Worm (Caenorhabditis elegans) whole organism, L1 larva: ENCODE data around the gene F36H5.12.
A peak's percentile ranks its signal among the peaks of the same experiment; 100 is the strongest.

Experiments used
- C16A3.4 ChIP-seq: fragments of 150-350 bp; optimal IDR thresholded peaks from 2 replicates; lab custom pipeline; 2014; ENCODE audit warnings: missing biosample characterization, missing genetic modification characterization
- aha-1 ChIP-seq: fragments of 150-350 bp; optimal IDR thresholded peaks from 2 replicates; lab custom pipeline; 2014; ENCODE audit warnings: missing biosample characterization, missing genetic modification characterization
- aly-2 ChIP-seq: fragments of 150-350 bp; optimal IDR thresholded peaks from 2 replicates; lab custom pipeline; 2014; ENCODE audit warnings: missing biosample characterization, missing genetic modification characterization
- ceh-82 ChIP-seq, 3 experiments: fragments of 150-350 bp in 1 of 3; sonication (generic microtip) in 2 of 3; optimal IDR thresholded peaks; 2 replicates each; lab custom pipeline; 2014 to 2017; ENCODE audit warnings: missing biosample characterization in 3 of 3, missing genetic modification characterization in 3 of 3
- ceh-90 ChIP-seq: sonication (generic microtip); optimal IDR thresholded peaks from 2 replicates; lab custom pipeline; 2016; ENCODE audit warnings: missing genetic modification characterization, missing compliant biosample characterization
- dsc-1 ChIP-seq: sonication (generic microtip); optimal IDR thresholded peaks from 2 replicates; lab custom pipeline; 2016; ENCODE audit warnings: mild to moderate bottlenecking, missing genetic modification characterization, missing compliant biosample characterization
- efl-1 ChIP-seq, 4 experiments: fragments of 150-350 bp; optimal IDR thresholded peaks in 3 of 4; peaks in 1 of 4; 1 replicate in 1 of 4; 2 replicates in 3 of 4; lab custom pipeline; 2014; ENCODE audit warnings: missing biosample characterization in 2 of 4, missing genetic modification characterization in 2 of 4, missing genetic modification reagents in 2 of 4
- elt-3 ChIP-seq, 6 experiments: fragments of 150-350 bp in 1 of 6; sonication (generic microtip); optimal IDR thresholded peaks; 2 replicates each; lab custom pipeline; 2017 to 2018; ENCODE audit warnings: missing biosample characterization in 6 of 6, missing genetic modification characterization in 6 of 6, inconsistent platforms in 1 of 6
- ets-5 ChIP-seq: fragments of 200-800 bp; sonication (Bioruptor generic); IDR thresholded peaks from 2 replicates; pipeline ENCODE4 v1.3.6; 2022; ENCODE audit warnings: missing genetic modification characterization, missing compliant biosample characterization
- fkh-8 ChIP-seq: sonication (generic microtip); optimal IDR thresholded peaks from 2 replicates; lab custom pipeline; 2016; ENCODE audit warnings: mild to moderate bottlenecking, missing genetic modification characterization, missing compliant biosample characterization
- hlh-17 ChIP-seq: fragments of 200-800 bp; sonication (Bioruptor generic); optimal IDR thresholded peaks from 2 replicates; lab custom pipeline; 2018; ENCODE audit warnings: missing genetic modification characterization, mild to moderate bottlenecking, missing compliant biosample characterization, moderate library complexity, borderline replicate concordance
- isw-1 ChIP-seq: fragments of 200-800 bp; sonication (Bioruptor generic); IDR thresholded peaks from 2 replicates; pipeline ENCODE4 v1.3.6; 2022; ENCODE audit warnings: missing genetic modification characterization, missing compliant biosample characterization
- lin-14 ChIP-seq: fragments of 200-800 bp; sonication (Bioruptor generic); optimal IDR thresholded peaks from 2 replicates; lab custom pipeline; 2018; ENCODE audit warnings: mild to moderate bottlenecking, missing genetic modification characterization, moderate library complexity, missing compliant biosample characterization
- lin-15B ChIP-seq: fragments of 150-350 bp; sonication (generic microtip); optimal IDR thresholded peaks from 3 replicates; lab custom pipeline; 2014; ENCODE audit warnings: missing biosample characterization, missing genetic modification characterization
- lsy-2 ChIP-seq, 2 experiments: fragments of 150-350 bp; optimal IDR thresholded peaks; 2 replicates each; lab custom pipeline; 2014; ENCODE audit warnings: missing biosample characterization in 2 of 2, missing genetic modification characterization in 2 of 2
- mef-2 ChIP-seq: fragments of 150-350 bp; optimal IDR thresholded peaks from 2 replicates; lab custom pipeline; 2014; ENCODE audit warnings: missing biosample characterization, missing genetic modification characterization
- mep-1 ChIP-seq: fragments of 150-350 bp; optimal IDR thresholded peaks from 2 replicates; lab custom pipeline; 2014; ENCODE audit warnings: missing biosample characterization, missing genetic modification characterization
- nhr-237 ChIP-seq: fragments of 150-350 bp; optimal IDR thresholded peaks from 2 replicates; lab custom pipeline; 2014; ENCODE audit warnings: missing biosample characterization, missing genetic modification characterization
- nhr-85 ChIP-seq: sonication (generic microtip); peaks from one replicate; lab custom pipeline; 2016; ENCODE audit warnings: missing genetic modification characterization, inconsistent platforms, missing compliant biosample characterization
- pax-3 ChIP-seq: fragments of 200-800 bp; sonication (Bioruptor generic); optimal IDR thresholded peaks from 2 replicates; lab custom pipeline; 2018; ENCODE audit warnings: mild to moderate bottlenecking, missing genetic modification characterization, moderate library complexity, missing compliant biosample characterization
- skn-1 ChIP-seq: fragments of 150-350 bp; optimal IDR thresholded peaks from 2 replicates; lab custom pipeline; 2014; ENCODE audit warnings: missing biosample characterization, missing genetic modification characterization
- snu-23 ChIP-seq: sonication (generic microtip); optimal IDR thresholded peaks from 2 replicates; lab custom pipeline; 2016; ENCODE audit warnings: missing genetic modification characterization, missing compliant biosample characterization
- sptf-1 ChIP-seq: fragments of 150-350 bp; optimal IDR thresholded peaks from 2 replicates; lab custom pipeline; 2014; ENCODE audit warnings: missing biosample characterization, missing genetic modification characterization
- swsn-7 ChIP-seq: sonication (generic microtip); optimal IDR thresholded peaks from 2 replicates; lab custom pipeline; 2016; ENCODE audit warnings: missing genetic modification characterization, missing compliant biosample characterization
- tlp-1 ChIP-seq: fragments of 150-350 bp; optimal IDR thresholded peaks from 2 replicates; lab custom pipeline; 2014; ENCODE audit warnings: missing biosample characterization, missing genetic modification characterization
- unc-130 ChIP-seq: fragments of 150-350 bp; optimal IDR thresholded peaks from 2 replicates; lab custom pipeline; 2017; ENCODE audit warnings: missing biosample characterization, missing genetic modification characterization, inconsistent platforms
- unc-30 ChIP-seq: sonication (generic microtip); optimal IDR thresholded peaks from 2 replicates; lab custom pipeline; 2017; ENCODE audit warnings: missing biosample characterization, missing genetic modification characterization
- unc-62 ChIP-seq: fragments of 150-350 bp; optimal IDR thresholded peaks from 2 replicates; lab custom pipeline; 2014; ENCODE audit warnings: missing biosample characterization, missing genetic modification reagents, missing genetic modification characterization
- unc-98 ChIP-seq: fragments of 200-800 bp; sonication (Bioruptor generic); IDR thresholded peaks from 2 replicates; pipeline ENCODE4 v1.3.6; 2022; ENCODE audit warnings: missing genetic modification characterization, missing compliant biosample characterization
- vab-15 ChIP-seq: sonication (generic microtip); optimal IDR thresholded peaks from 2 replicates; lab custom pipeline; 2017; ENCODE audit warnings: missing genotype, mild to moderate bottlenecking, missing genetic modification characterization, missing compliant biosample characterization
- ztf-11 ChIP-seq, 2 experiments: sonication (generic microtip); optimal IDR thresholded peaks; 2 replicates each; lab custom pipeline; 2016 to 2017; ENCODE audit warnings: missing genetic modification characterization in 2 of 2, missing biosample characterization in 1 of 2, missing compliant biosample characterization in 1 of 2

The F36H5.12 gene

DNA sequence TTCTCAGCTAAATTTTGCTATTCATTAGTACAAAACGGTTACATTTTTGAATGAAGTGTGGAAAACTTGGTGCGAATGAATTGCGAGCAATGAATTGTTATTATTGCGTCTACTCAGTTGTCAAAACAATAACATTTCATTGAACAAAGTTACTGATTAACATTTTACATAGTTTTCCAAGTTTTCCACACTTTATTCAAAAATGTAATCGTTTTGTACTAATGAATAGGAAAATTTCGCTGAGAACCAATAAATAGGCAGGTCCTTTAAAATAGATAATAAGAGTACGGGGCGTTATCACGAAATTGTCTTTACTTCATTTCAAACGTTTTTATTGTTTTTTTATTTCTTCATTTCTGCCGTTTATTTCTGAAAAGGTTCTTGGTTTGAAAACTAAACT is 39.8 kb downstream of the F36H5.12 start, which contains the start of gene math-4:
TSS of gene math-4 (minus strand) at position 101 of the 400 bp plus-strand sequence.
- TF ChIP-seq efl-1 (optimal IDR thresholded peaks at IDR 0.05; lab: Kevin White, UChicago), result no peak
- TF ChIP-seq efl-1 (GFP tag; optimal IDR thresholded peaks at IDR 0.05 in 1 of 2; lab: Kevin White, UChicago), result peak in 1 of 2 experiments; percentile 84
- TF ChIP-seq unc-98 (GFP tag; lab: Robert Waterston, UW), result no peak

DNA sequence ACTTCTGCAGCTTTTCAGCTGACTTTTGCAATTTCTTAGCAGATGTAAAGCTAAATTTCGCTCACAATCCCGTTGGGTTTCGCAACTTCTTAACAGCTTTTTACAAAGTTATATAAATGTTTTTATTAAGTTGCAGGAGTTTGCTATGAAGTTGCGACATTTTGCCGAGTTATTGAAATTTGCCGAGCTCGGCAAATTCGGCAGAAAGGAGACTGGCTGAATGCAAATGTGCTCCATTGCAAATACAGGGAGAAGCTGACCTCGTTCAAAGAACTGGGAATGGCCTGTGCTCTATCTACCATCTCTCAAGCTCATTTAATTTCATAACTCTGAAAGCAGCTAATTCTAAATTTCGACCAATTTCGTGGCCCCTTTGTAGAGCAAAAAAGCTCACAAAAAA is 42.2 kb downstream of the F36H5.12 start, which contains the start of gene C08F1.11:
TSS of gene C08F1.11 (minus strand) at position 101 of the 400 bp plus-strand sequence.
- no peak for TF ChIP-seq lin-15B (tag; lab: Kevin White, UChicago)
- TF ChIP-seq ztf-11 (tag; optimal IDR thresholded peaks at IDR 0.05; lab: Kevin White, UChicago), result no peak
- no peak for TF ChIP-seq C16A3.4 (tag; lab: Kevin White, UChicago)
- TF ChIP-seq unc-98 (GFP tag; lab: Robert Waterston, UW), result no peak
- no peak for TF ChIP-seq nhr-237
- no peak for TF ChIP-seq tlp-1 (tag; lab: Kevin White, UChicago)

DNA sequence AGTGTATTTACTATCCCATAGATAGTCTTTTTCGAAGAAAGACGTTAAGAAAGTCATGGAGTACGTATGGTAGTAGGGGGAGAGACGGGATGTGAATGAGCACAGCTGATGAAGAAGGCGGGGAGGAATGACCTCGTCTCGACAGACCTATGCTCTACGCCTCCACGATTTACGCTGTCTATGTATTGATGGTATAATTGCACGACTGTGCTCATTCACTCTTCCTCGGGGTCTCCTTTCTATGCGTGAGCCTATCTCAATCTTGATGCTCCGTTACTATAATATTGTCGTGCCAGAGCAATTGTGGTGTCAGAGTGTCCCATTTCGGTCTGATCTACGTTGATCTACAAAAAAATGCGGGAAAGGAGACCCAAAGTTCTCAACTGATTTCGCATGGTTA is 43.6 kb downstream of the F36H5.12 start, which contains the start of gene C08F1.10:
TSS of gene C08F1.10 (minus strand) at position 101 of the 400 bp plus-strand sequence.
- TF ChIP-seq ceh-90 (tag; lab: Kevin White, UChicago), result no peak
- TF ChIP-seq unc-30 (tag; lab: Kevin White, UChicago), result no peak
- TF ChIP-seq tlp-1 (tag; lab: Kevin White, UChicago), result no peak
- TF ChIP-seq nhr-85, result no peak
- no peak for TF ChIP-seq ztf-11 (tag; optimal IDR thresholded peaks at IDR 0.05; lab: Kevin White, UChicago)
- TF ChIP-seq sptf-1 (tag; lab: Kevin White, UChicago), result no peak
- no peak for TF ChIP-seq ets-5 (GFP tag; lab: Robert Waterston, UW)
- TF ChIP-seq isw-1 (GFP tag; lab: Robert Waterston, UW), result no peak
- no peak for TF ChIP-seq mep-1
- TF ChIP-seq dsc-1 (tag; lab: Kevin White, UChicago), result no peak
- no peak for TF ChIP-seq snu-23 (GFP tag; lab: Kevin White, UChicago)
- TF ChIP-seq ceh-82 (tag; optimal IDR thresholded peaks at IDR 0.05; lab: Kevin White, UChicago), result no peak
- TF ChIP-seq pax-3 (tag; lab: Kevin White, UChicago), result no peak
- TF ChIP-seq swsn-7 (tag; lab: Kevin White, UChicago), result no peak
- no peak for TF ChIP-seq hlh-17
- TF ChIP-seq fkh-8 (tag; lab: Kevin White, UChicago), result no peak
- no peak for TF ChIP-seq aha-1 (tag; lab: Kevin White, UChicago)

DNA sequence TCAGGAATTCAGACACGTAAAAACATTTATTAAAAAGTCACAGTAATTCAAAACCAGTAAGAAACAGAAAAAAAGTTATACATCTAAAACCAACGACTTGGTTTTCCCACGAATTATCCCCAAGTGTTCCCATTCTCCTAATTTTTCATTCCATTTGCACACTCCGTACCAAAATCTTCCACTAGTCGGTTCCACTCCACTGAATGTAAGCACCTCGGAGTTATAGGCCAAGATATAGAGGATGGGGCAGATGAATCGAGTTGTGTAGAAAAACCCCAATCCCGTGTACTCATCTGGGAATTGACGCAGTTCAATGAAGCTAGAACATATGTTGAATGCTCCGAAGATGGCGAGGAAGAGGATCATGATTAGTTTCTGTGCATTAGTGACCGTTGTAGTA is 44.6 kb downstream of the F36H5.12 start:
- TF ChIP-seq vab-15 (tag; lab: Kevin White, UChicago), result no peak
- no peak for TF ChIP-seq mef-2 (tag; lab: Kevin White, UChicago)
- no peak for TF ChIP-seq nhr-85
- TF ChIP-seq unc-130 (tag; lab: Kevin White, UChicago), result no peak
- TF ChIP-seq elt-3 (tag; optimal IDR thresholded peaks at IDR 0.05; lab: Kevin White, UChicago), result no peak
- TF ChIP-seq ceh-90 (tag; lab: Kevin White, UChicago), result no peak
- TF ChIP-seq lin-14, result no peak
- TF ChIP-seq aly-2 (tag; lab: Kevin White, UChicago), result no peak

DNA sequence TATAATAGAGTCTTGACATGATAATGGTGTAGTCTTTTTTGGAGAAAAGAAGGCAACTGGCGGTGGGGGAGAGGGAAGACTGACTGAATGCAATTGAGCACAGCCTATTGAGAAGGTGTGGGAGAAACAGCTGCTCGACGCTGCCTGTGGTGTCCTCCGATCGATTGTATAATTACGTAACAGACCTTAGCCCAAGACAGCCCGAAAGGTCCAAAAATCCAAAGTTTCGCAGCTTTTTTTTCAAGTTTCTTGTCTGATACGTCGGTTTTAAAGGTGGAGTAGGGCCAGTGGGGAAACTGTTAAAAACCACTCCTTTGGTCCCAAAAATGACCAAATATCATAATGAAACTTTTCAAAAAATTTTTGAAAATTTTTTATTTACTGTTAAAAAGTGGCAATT is 45.5 kb downstream of the F36H5.12 start, which contains the start of the genes C08F1.6 and fbxb-13:
TSS of gene C08F1.6 (minus strand) at position 101 of the 400 bp plus-strand sequence.
TSS of gene fbxb-13 (plus strand) at position 191 of the 400 bp plus-strand sequence.
- no peak for TF ChIP-seq skn-1 (tag; lab: Kevin White, UChicago)
- no peak for TF ChIP-seq unc-62
- TF ChIP-seq lsy-2 (tag; optimal IDR thresholded peaks at IDR 0.05; lab: Kevin White, UChicago), result no peak
